Fruit fly (Drosophila melanogaster) whole organism, embryonic: ENCODE data around the gene Rrp45.
A peak's percentile ranks its signal among the peaks of the same experiment; 100 is the strongest.

Experiments used
- CG6254 ChIP-seq: fragments of 200-800 bp; sonication (Bioruptor generic); optimal IDR thresholded peaks from 3 replicates; lab custom pipeline; 2017; ENCODE audit warnings: mild to moderate bottlenecking, missing biosample characterization, missing genetic modification reagents, missing genetic modification characterization
- Ets65A ChIP-seq: fragments of 200-800 bp; sonication (Bioruptor generic); peaks from one replicate; lab custom pipeline; 2016; ENCODE audit warnings: missing biosample characterization, missing genetic modification characterization
- MESR4 ChIP-seq: fragments of 200-800 bp; sonication (Bioruptor generic); optimal IDR thresholded peaks from 2 replicates; lab custom pipeline; 2018; ENCODE audit warnings: missing biosample characterization, mild to moderate bottlenecking, missing genetic modification characterization, moderate library complexity
- emc ChIP-seq: fragments of 200-800 bp; sonication (Bioruptor generic); optimal IDR thresholded peaks from 2 replicates; lab custom pipeline; 2016; ENCODE audit warnings: missing biosample characterization, missing genetic modification characterization
- nau ChIP-seq: fragments of 200-800 bp; sonication (Bioruptor generic); optimal IDR thresholded peaks from 3 replicates; lab custom pipeline; 2017; ENCODE audit warnings: missing biosample characterization, mild to moderate bottlenecking, missing genetic modification characterization, missing genetic modification reagents
- p53 ChIP-seq: fragments of 200-800 bp; sonication (Bioruptor generic); optimal IDR thresholded peaks from 2 replicates; lab custom pipeline; 2016; ENCODE audit warnings: missing biosample characterization, missing genetic modification characterization
- ttk ChIP-seq: fragments of 200-800 bp; sonication (Bioruptor generic); IDR thresholded peaks from 2 replicates; pipeline ENCODE4 v2.1.2; 2022; ENCODE audit warnings: missing biosample characterization, missing genetic modification characterization

dm6 chrX:16746824-16747223 lies 44.2 kb downstream of the Rrp45 start:
- TF ChIP-seq emc (GFP tag; lab: Kevin White, UChicago) (no peak), CG6254 (GFP tag; lab: Kevin White, UChicago) (peak; percentile 34), p53 (GFP tag; lab: Kevin White, UChicago) (no peak), Ets65A (GFP tag; lab: Kevin White, UChicago) (peak; percentile 3), nau (GFP tag; lab: Kevin White, UChicago) (no peak), MESR4 (no peak), ttk (GFP tag; lab: Robert Waterston, UW) (no peak)
